Fruit fly (Drosophila melanogaster): ENCODE results near the gene hyx.

DNA sequence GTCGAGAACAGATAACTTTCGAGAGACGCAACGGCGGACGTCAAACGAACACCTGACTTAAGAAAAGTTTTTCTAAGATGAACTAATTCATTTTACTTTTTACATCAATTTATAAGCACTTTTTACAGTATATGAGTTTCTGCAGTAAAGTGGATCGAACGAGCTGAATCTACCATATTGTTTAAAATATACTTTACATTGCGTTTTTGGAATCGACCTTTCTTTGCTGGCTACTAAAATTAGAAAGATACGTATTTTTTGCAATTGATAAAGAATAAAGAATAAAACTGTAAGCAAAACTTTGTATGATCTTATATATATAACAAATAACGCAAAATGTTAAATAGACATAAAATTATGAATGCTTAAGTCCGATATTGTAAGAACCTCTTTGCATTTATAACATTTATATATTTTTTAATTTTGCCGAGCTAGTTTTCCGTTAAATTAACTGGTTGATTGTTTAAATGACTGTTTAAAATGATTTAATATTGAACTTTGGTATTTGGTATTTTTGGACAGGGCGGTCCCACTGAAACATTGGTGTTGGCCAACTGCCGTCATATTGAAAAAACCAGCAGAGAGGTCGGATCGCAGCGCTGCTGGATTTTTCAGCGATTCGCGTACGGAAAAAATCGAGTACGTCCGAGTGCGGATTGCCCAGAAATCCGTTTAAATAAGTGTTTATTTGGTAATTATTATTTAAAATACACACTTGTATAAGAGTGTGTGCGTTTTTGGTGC lies 13.5 kb downstream of the hyx start, which contains the start of gene Kdm2:
- no peak for TF ChIP-seq rn (GFP tag; IDR thresholded peaks at IDR 0.05)
- no peak for TF ChIP-seq EcR (GFP tag; optimal IDR thresholded peaks at IDR 0.05)
- no peak for TF ChIP-seq CG15710 (tag; optimal IDR thresholded peaks at IDR 0.05)

Data from whole organism, pupa.